Worm (Caenorhabditis elegans): ENCODE data around the gene cyp-35A4.

DNA sequence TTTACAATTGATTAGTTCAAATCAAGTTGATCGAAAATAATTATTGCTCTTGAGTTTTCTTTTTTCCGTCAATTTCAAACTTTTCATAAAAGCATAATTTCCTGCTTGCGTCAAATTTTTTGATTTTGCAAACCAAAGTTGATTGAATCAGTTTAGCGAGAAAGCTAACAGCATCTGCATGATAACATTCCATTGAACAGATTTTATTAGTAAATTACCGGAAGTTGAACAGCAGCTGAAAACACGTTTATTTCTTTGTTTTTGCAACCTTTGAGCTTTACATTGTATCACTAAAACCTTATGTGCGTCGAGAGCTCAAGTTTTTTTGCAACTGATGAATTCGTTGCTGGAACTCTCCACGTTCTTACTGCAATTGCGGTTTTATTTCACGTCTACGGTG, 16.1 kb downstream of the cyp-35A4 start, which contains the start of gene srh-169:
- no peak for TF ChIP-seq ama-1 (optimal IDR thresholded peaks at IDR 0.05)
- TF ChIP-seq elt-3 (tag; optimal IDR thresholded peaks at IDR 0.05): no peak
- TF ChIP-seq unc-39 (tag; optimal IDR thresholded peaks at IDR 0.05): no peak
- no peak for TF ChIP-seq nhr-76 (tag; optimal IDR thresholded peaks at IDR 0.05)
- no peak for TF ChIP-seq nhr-237 (tag; optimal IDR thresholded peaks at IDR 0.05)
- TF ChIP-seq nfya-1 (tag; optimal IDR thresholded peaks at IDR 0.05; ENCODE audit: insufficient read depth): no peak
- no peak for TF ChIP-seq fos-1 (tag; optimal IDR thresholded peaks at IDR 0.05)
- no peak for TF ChIP-seq unc-62 (GFP tag; optimal IDR thresholded peaks at IDR 0.05)
